Fruit fly (Drosophila melanogaster): ENCODE measurements around the gene CG1647.

Gene CG1647

dm6 chr3R:28845377-28845876, 25.4 kb downstream of the CG1647 start (continued):
- TF ChIP-seq D19B (GFP tag; optimal IDR thresholded peaks at IDR 0.05): no peak
- no peak for TF ChIP-seq Ets65A (GFP tag)
- TF ChIP-seq ara (GFP tag; IDR thresholded peaks at IDR 0.05): 0 out of 2 replicates have a peak, but pooled peaks have one; percentile 36
- TF ChIP-seq zf30C (GFP tag; optimal IDR thresholded peaks at IDR 0.05): peak; percentile 23
- no peak for TF ChIP-seq CG13287 (GFP tag; IDR thresholded peaks at IDR 0.05; ENCODE audit: partially characterized antibody)
- TF ChIP-seq D (optimal IDR thresholded peaks at IDR 0.05): peak; percentile 29
- no peak for TF ChIP-seq D (GFP tag; optimal IDR thresholded peaks at IDR 0.05)
- TF ChIP-seq CG8089 (GFP tag; optimal IDR thresholded peaks at IDR 0.05): no peak
- TF ChIP-seq CG4854 (GFP tag; optimal IDR thresholded peaks at IDR 0.05): no peak
- peak; percentile 4 for TF ChIP-seq BtbVII (GFP tag; optimal IDR thresholded peaks at IDR 0.05)
- TF ChIP-seq nom (GFP tag; optimal IDR thresholded peaks at IDR 0.05): no peak
- no peak for TF ChIP-seq CG42726 (GFP tag; IDR thresholded peaks at IDR 0.05; ENCODE audit: partially characterized antibody)
- TF ChIP-seq onecut (GFP tag; IDR thresholded peaks at IDR 0.05): peak; percentile 94
- TF ChIP-seq TFAM (GFP tag; optimal IDR thresholded peaks at IDR 0.05): no peak
- no peak for TF ChIP-seq Max (GFP tag; optimal IDR thresholded peaks at IDR 0.05)
- TF ChIP-seq NfI (GFP tag; optimal IDR thresholded peaks at IDR 0.05): no peak
- TF ChIP-seq Med (GFP tag): no peak
- TF ChIP-seq ro (GFP tag; IDR thresholded peaks at IDR 0.05): no peak
- TF ChIP-seq CG31388 (GFP tag; optimal IDR thresholded peaks at IDR 0.05): no peak
- peak; percentile 75 for TF ChIP-seq Blimp-1 (GFP tag; optimal IDR thresholded peaks at IDR 0.05)
- TF ChIP-seq stc (GFP tag; IDR thresholded peaks at IDR 0.05): peak; percentile 60
- no peak for TF ChIP-seq Deaf1 (tag; optimal IDR thresholded peaks at IDR 0.05)

dm6 chr3R:28845981-28846380, 26.0 kb downstream of the CG1647 start:
- TF ChIP-seq CG6272 (GFP tag; IDR thresholded peaks at IDR 0.05): no peak
- 0 out of 3 replicates have a peak, but pooled peaks have one; percentile 18 for TF ChIP-seq dysf (GFP tag; IDR thresholded peaks at IDR 0.05)
- peak; percentile 54 for TF ChIP-seq pros (GFP tag; optimal IDR thresholded peaks at IDR 0.05)
- 0 out of 3 replicates have a peak, but pooled peaks have one; percentile 8 for TF ChIP-seq HLH4C (GFP tag; IDR thresholded peaks at IDR 0.05; ENCODE audit: partially characterized antibody)
- TF ChIP-seq knrl (GFP tag; IDR thresholded peaks at IDR 0.05; ENCODE audit: partially characterized antibody): 0 out of 3 replicates have a peak, but pooled peaks have one; percentile 16
- TF ChIP-seq CG11695 (GFP tag; IDR thresholded peaks at IDR 0.05): no peak
- no peak for TF ChIP-seq gro (GFP tag; optimal IDR thresholded peaks at IDR 0.05)
- no peak for TF ChIP-seq Hmr (GFP tag; optimal IDR thresholded peaks at IDR 0.05)
- peak; percentile 93 for TF ChIP-seq cwo (GFP tag; optimal IDR thresholded peaks at IDR 0.05)
- no peak for TF ChIP-seq luna (GFP tag; optimal IDR thresholded peaks at IDR 0.05)
- TF ChIP-seq trem (tag; optimal IDR thresholded peaks at IDR 0.05): no peak
- TF ChIP-seq CG9932 (GFP tag; IDR thresholded peaks at IDR 0.05): peak; percentile 17; the same call in 1 of the 2 replicates
- TF ChIP-seq nau (GFP tag; optimal IDR thresholded peaks at IDR 0.05): no peak
- peak; percentile 11 for TF ChIP-seq mirr (GFP tag; optimal IDR thresholded peaks at IDR 0.05)
- no peak for TF ChIP-seq crc (GFP tag; optimal IDR thresholded peaks at IDR 0.05)
- TF ChIP-seq Ptx1 (GFP tag; IDR thresholded peaks at IDR 0.05): peak; percentile 19; the same call in 1 of the 2 replicates
- TF ChIP-seq CG9609 (GFP tag; optimal IDR thresholded peaks at IDR 0.05): no peak
- peak; percentile 61 for TF ChIP-seq nerfin-1 (tag; optimal IDR thresholded peaks at IDR 0.05)
- TF ChIP-seq dm (GFP tag; optimal IDR thresholded peaks at IDR 0.05): no peak
- 0 out of 3 replicates have a peak, but pooled peaks have one; percentile 19 for TF ChIP-seq row (GFP tag; IDR thresholded peaks at IDR 0.05)
- 0 out of 3 replicates have a peak, but pooled peaks have one; percentile 31 for TF ChIP-seq CG14860 (GFP tag; IDR thresholded peaks at IDR 0.05; ENCODE audit: partially characterized antibody)
- 0 out of 2 replicates have a peak, but pooled peaks have one; percentile 10 for TF ChIP-seq gsb (GFP tag; IDR thresholded peaks at IDR 0.05)
- no peak for TF ChIP-seq Hr51 (GFP tag; optimal IDR thresholded peaks at IDR 0.05)
- TF ChIP-seq Stat92E (GFP tag; optimal IDR thresholded peaks at IDR 0.05): no peak
- TF ChIP-seq BEAF-32 (GFP tag; optimal IDR thresholded peaks at IDR 0.05): no peak
- TF ChIP-seq twi (tag; optimal IDR thresholded peaks at IDR 0.05): no peak
- TF ChIP-seq CG17912 (GFP tag; optimal IDR thresholded peaks at IDR 0.05): no peak
- peak; percentile 33; the same call in 1 of the 2 replicates for TF ChIP-seq bbx (GFP tag; IDR thresholded peaks at IDR 0.05; ENCODE audit: partially characterized antibody)
